Worm (Caenorhabditis elegans) whole organism, L2 larva: ENCODE results near the gene nhr-71.

Source experiments
- C34F6.9 ChIP-seq: fragments of 150-350 bp; optimal IDR thresholded peaks from 2 replicates; lab custom pipeline; 2014; ENCODE audit warnings: missing biosample characterization, missing genetic modification characterization
- F13H6.1 ChIP-seq: sonication (generic microtip); optimal IDR thresholded peaks from 2 replicates; lab custom pipeline; 2016; ENCODE audit warnings: missing genetic modification characterization, missing compliant biosample characterization
- R02D3.7 ChIP-seq: fragments of 150-350 bp; optimal IDR thresholded peaks from 2 replicates; lab custom pipeline; 2014; ENCODE audit warnings: missing biosample characterization, missing genetic modification characterization
- Y55F3AM.14 ChIP-seq: fragments of 200-800 bp; sonication (Bioruptor generic); optimal IDR thresholded peaks from 2 replicates; lab custom pipeline; 2018; ENCODE audit warnings: mild to moderate bottlenecking, missing genetic modification characterization, missing compliant biosample characterization
- ZK546.5 ChIP-seq: sonication (generic microtip); optimal IDR thresholded peaks from 2 replicates; lab custom pipeline; 2017; ENCODE audit warnings: missing biosample characterization, missing genetic modification characterization
- alr-1 ChIP-seq: fragments of 150-350 bp; optimal IDR thresholded peaks from 2 replicates; lab custom pipeline; 2014; ENCODE audit warnings: missing biosample characterization, missing genetic modification characterization
- aly-2 ChIP-seq: fragments of 150-350 bp; optimal IDR thresholded peaks from 2 replicates; lab custom pipeline; 2014; ENCODE audit warnings: missing biosample characterization, missing genetic modification characterization
- ama-1 ChIP-seq: fragments of 150-350 bp; optimal IDR thresholded peaks from 2 replicates; lab custom pipeline; 2018; ENCODE audit warnings: inconsistent platforms
- blmp-1 ChIP-seq: sonication (generic microtip); optimal IDR thresholded peaks from 2 replicates; lab custom pipeline; 2017; ENCODE audit warnings: missing genetic modification characterization, mild to moderate bottlenecking, missing compliant biosample characterization, antibody characterized with exemption, moderate library complexity; ENCODE audit not compliant: insufficient read depth
- crh-2 ChIP-seq: sonication (generic microtip); optimal IDR thresholded peaks from 2 replicates; lab custom pipeline; 2017; ENCODE audit warnings: missing biosample characterization, missing genetic modification characterization
- dmd-4 ChIP-seq: sonication (generic microtip); optimal IDR thresholded peaks from 2 replicates; lab custom pipeline; 2017; ENCODE audit warnings: missing biosample characterization, missing genetic modification characterization
- egl-27 ChIP-seq: sonication (generic microtip); optimal IDR thresholded peaks from 3 replicates; lab custom pipeline; 2017; ENCODE audit warnings: missing biosample characterization, missing genetic modification reagents, missing genetic modification characterization
- elt-1 ChIP-seq: fragments of 150-350 bp; optimal IDR thresholded peaks from 2 replicates; lab custom pipeline; 2014; ENCODE audit warnings: missing biosample characterization, missing genetic modification characterization
- elt-3 ChIP-seq: sonication (generic microtip); optimal IDR thresholded peaks from 2 replicates; lab custom pipeline; 2017; ENCODE audit warnings: missing biosample characterization, missing genetic modification characterization
- fos-1 ChIP-seq: fragments of 150-350 bp; optimal IDR thresholded peaks from 2 replicates; lab custom pipeline; 2014; ENCODE audit warnings: missing biosample characterization, missing genetic modification characterization
- gmeb-1 ChIP-seq: fragments of 150-350 bp; optimal IDR thresholded peaks from 2 replicates; lab custom pipeline; 2014; ENCODE audit warnings: missing biosample characterization, missing genetic modification characterization
- lin-11 ChIP-seq: fragments of 150-350 bp; sonication (generic microtip); optimal IDR thresholded peaks from 2 replicates; lab custom pipeline; 2014; ENCODE audit warnings: missing biosample characterization, missing genetic modification characterization, inconsistent platforms, mixed read lengths
- lin-13 ChIP-seq: fragments of 150-350 bp; optimal IDR thresholded peaks from 2 replicates; lab custom pipeline; 2014; ENCODE audit warnings: missing biosample characterization, missing genetic modification reagents, missing genetic modification characterization
- lin-39 ChIP-seq: fragments of 150-350 bp; optimal IDR thresholded peaks from 2 replicates; lab custom pipeline; 2014; ENCODE audit warnings: missing biosample characterization, missing genetic modification reagents, missing genetic modification characterization
- mdl-1 ChIP-seq, 2 experiments: fragments of 150-350 bp in 1 of 2; sonication (generic microtip) in 1 of 2; optimal IDR thresholded peaks; 2 replicates each; lab custom pipeline; 2017; ENCODE audit warnings: missing biosample characterization in 2 of 2, missing genetic modification characterization in 2 of 2
- nhr-10 ChIP-seq: sonication (generic microtip); optimal IDR thresholded peaks from 2 replicates; lab custom pipeline; 2017; ENCODE audit warnings: missing biosample characterization, missing genetic modification characterization
- nhr-11 ChIP-seq: fragments of 150-350 bp; optimal IDR thresholded peaks from 2 replicates; lab custom pipeline; 2014; ENCODE audit warnings: missing biosample characterization, missing genetic modification characterization
- nhr-12 ChIP-seq: fragments of 150-350 bp; optimal IDR thresholded peaks from 2 replicates; lab custom pipeline; 2014; ENCODE audit warnings: missing biosample characterization, missing genetic modification characterization
- nhr-129 ChIP-seq: fragments of 150-350 bp; optimal IDR thresholded peaks from 2 replicates; lab custom pipeline; 2014; ENCODE audit warnings: missing biosample characterization, missing genetic modification characterization
- nhr-21 ChIP-seq: fragments of 150-350 bp; optimal IDR thresholded peaks from 2 replicates; lab custom pipeline; 2014; ENCODE audit warnings: missing biosample characterization, missing genetic modification characterization
- nhr-23 ChIP-seq: fragments of 150-350 bp; optimal IDR thresholded peaks from 2 replicates; lab custom pipeline; 2014; ENCODE audit warnings: missing biosample characterization, missing genetic modification reagents, missing genetic modification characterization
- nhr-25 ChIP-seq: fragments of 150-350 bp; sonication (generic microtip); optimal IDR thresholded peaks from 3 replicates; lab custom pipeline; 2014; ENCODE audit warnings: missing biosample characterization, missing genetic modification characterization
- nhr-6 ChIP-seq: fragments of 150-350 bp; optimal IDR thresholded peaks from 2 replicates; lab custom pipeline; 2014; ENCODE audit warnings: missing biosample characterization, missing genetic modification characterization
- nhr-77 ChIP-seq: fragments of 150-350 bp; optimal IDR thresholded peaks from 2 replicates; lab custom pipeline; 2014; ENCODE audit warnings: missing biosample characterization, missing genetic modification characterization
- sem-4 ChIP-seq: fragments of 150-350 bp; optimal IDR thresholded peaks from 2 replicates; lab custom pipeline; 2014; ENCODE audit warnings: missing biosample characterization, missing genetic modification reagents, missing genetic modification characterization
- skn-1 ChIP-seq: sonication (generic microtip); optimal IDR thresholded peaks from 2 replicates; lab custom pipeline; 2017; ENCODE audit warnings: missing biosample characterization, missing genetic modification characterization
- sma-3 ChIP-seq: sonication (generic microtip); optimal IDR thresholded peaks from 2 replicates; lab custom pipeline; 2016; ENCODE audit warnings: missing genetic modification reagents, missing genetic modification characterization, missing compliant biosample characterization
- snpc-4 ChIP-seq: fragments of 150-350 bp; optimal IDR thresholded peaks from 2 replicates; lab custom pipeline; 2014; ENCODE audit warnings: missing biosample characterization, missing genetic modification characterization
- unc-39 ChIP-seq: fragments of 150-350 bp; optimal IDR thresholded peaks from 2 replicates; lab custom pipeline; 2014; ENCODE audit warnings: missing biosample characterization, missing genetic modification characterization
- unc-55 ChIP-seq: fragments of 150-350 bp; sonication (generic microtip); optimal IDR thresholded peaks from 3 replicates; lab custom pipeline; 2014; ENCODE audit warnings: missing biosample characterization, missing genetic modification reagents, missing genetic modification characterization
- unc-62 ChIP-seq: fragments of 150-350 bp; optimal IDR thresholded peaks from 2 replicates; lab custom pipeline; 2014; ENCODE audit warnings: missing biosample characterization, missing genetic modification reagents, missing genetic modification characterization
- zag-1 ChIP-seq: fragments of 150-350 bp; optimal IDR thresholded peaks from 2 replicates; lab custom pipeline; 2014; ENCODE audit warnings: missing biosample characterization, missing genetic modification characterization
- ztf-1 ChIP-seq: fragments of 200-800 bp; sonication (Bioruptor generic); conservative IDR thresholded peaks from 2 replicates; pipeline ENCODE4 v1.3.6; 2022; ENCODE audit warnings: missing genetic modification characterization, missing compliant biosample characterization
- ztf-11 ChIP-seq: sonication (generic microtip); optimal IDR thresholded peaks from 2 replicates; lab custom pipeline; 2017; ENCODE audit warnings: missing biosample characterization, missing genetic modification characterization
- ztf-4 ChIP-seq: fragments of 150-350 bp; optimal IDR thresholded peaks from 2 replicates; lab custom pipeline; 2014; ENCODE audit warnings: missing biosample characterization, missing genetic modification characterization

nhr-71 gene

ce11 chrX:13716313-13716712 is 30.8 kb upstream of the nhr-71 start (continued):
- no peak for TF ChIP-seq Y55F3AM.14 (GFP tag; lab: Kevin White, UChicago)
- TF ChIP-seq mdl-1 (tag; optimal IDR thresholded peaks at IDR 0.05; lab: Kevin White, UChicago) = no peak
- peak; percentile 23 for TF ChIP-seq fos-1
- peak; percentile 3 for TF ChIP-seq lin-13 (GFP tag; lab: Kevin White, UChicago)
- no peak for TF ChIP-seq sem-4 (tag; lab: Kevin White, UChicago)
- no peak for TF ChIP-seq nhr-11 (tag; lab: Kevin White, UChicago)

- TF ChIP-seq nhr-129 (tag; lab: Kevin White, UChicago) (no peak), elt-1 (tag; lab: Kevin White, UChicago) (no peak), sem-4 (tag; lab: Kevin White, UChicago) (no peak), Y55F3AM.14 (GFP tag; lab: Kevin White, UChicago) (no peak), fos-1 (peak; percentile 20), sma-3 (no peak)
These were observed 30.0 kb upstream of the nhr-71 start, which contains the start of gene shc-3 for ce11 chrX:13717053-13717671. Gene shc-3 (plus strand): TSS chrX:13717536.

ce11 chrX:13722821-13723220 is 24.3 kb upstream of the nhr-71 start, which contains the start of gene poml-1:
Gene poml-1 (minus strand): TSS chrX:13722921.
- TF ChIP-seq skn-1 = no peak
- TF ChIP-seq fos-1 = no peak
- no peak for TF ChIP-seq zag-1
- TF ChIP-seq lin-39 (tag; lab: Kevin White, UChicago) = no peak
- TF ChIP-seq nhr-12 = no peak
- TF ChIP-seq unc-39 (tag; lab: Kevin White, UChicago) = no peak
- no peak for TF ChIP-seq nhr-23 (tag; lab: Kevin White, UChicago)
- no peak for TF ChIP-seq ZK546.5 (tag; lab: Kevin White, UChicago)
- TF ChIP-seq sem-4 (tag; lab: Kevin White, UChicago) = no peak
- TF ChIP-seq ztf-11 (tag; lab: Kevin White, UChicago) = no peak
- TF ChIP-seq alr-1 (tag; lab: Kevin White, UChicago) = no peak
- no peak for TF ChIP-seq nhr-6
- TF ChIP-seq F13H6.1 (tag; lab: Kevin White, UChicago) = no peak
- no peak for TF ChIP-seq nhr-10 (tag; lab: Kevin White, UChicago)
- no peak for TF ChIP-seq nhr-129 (tag; lab: Kevin White, UChicago)
- no peak for TF ChIP-seq elt-3
- TF ChIP-seq dmd-4 (tag; lab: Kevin White, UChicago) = no peak
- TF ChIP-seq R02D3.7 (tag; lab: Kevin White, UChicago) = no peak
- TF ChIP-seq, all 48 proteins: peak for 0

DNA sequence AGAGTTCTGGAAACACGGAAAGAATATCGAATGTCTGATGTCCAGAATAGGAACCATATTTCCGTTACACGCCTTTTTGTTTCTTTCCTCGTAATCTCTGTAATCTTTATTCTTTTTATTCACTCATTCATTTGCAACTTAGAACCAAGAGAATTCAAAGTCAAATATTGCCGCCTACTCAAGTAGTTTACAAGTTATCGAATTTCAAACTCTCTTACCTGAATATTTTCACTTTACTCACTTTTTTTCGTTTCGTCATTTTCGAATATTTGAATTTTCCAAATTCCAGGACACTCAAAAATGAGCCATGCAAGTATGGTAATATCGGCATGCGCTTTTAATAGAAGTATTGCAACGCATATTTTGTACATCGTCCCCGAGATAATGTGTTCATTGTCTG is 22.8 kb upstream of the nhr-71 start, which contains the start of gene K11E4.6:
Gene K11E4.6 (plus strand): TSS at position 301 of the 400 bp plus-strand sequence.
- TF ChIP-seq lin-11 (tag; lab: Kevin White, UChicago) (no peak), crh-2 (tag; lab: Kevin White, UChicago) (no peak), blmp-1 (no peak)

DNA sequence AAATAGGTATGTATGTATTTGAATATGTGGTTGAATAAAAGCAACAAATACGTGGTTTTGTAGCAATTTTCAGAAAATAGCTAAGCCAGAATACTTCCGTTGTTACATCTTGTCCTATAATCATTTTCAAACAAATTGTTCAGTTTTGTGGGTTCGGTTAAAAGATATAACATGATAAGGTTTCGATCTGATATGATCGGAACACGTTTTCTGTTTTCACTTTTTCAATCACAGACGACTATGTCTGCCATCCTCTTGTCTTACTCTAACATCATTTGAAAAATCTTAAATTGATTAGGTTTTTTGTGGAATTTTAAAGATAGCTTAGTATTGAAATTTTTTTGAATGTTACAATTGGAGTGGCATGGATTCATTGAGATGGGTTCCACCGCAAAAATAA is 20.8 kb upstream of the nhr-71 start:
- TF ChIP-seq crh-2 (tag; lab: Kevin White, UChicago) (no peak), nhr-129 (tag; lab: Kevin White, UChicago) (no peak), nhr-12 (no peak), blmp-1 (peak; percentile 80), nhr-10 (tag; lab: Kevin White, UChicago) (no peak), nhr-6 (no peak), nhr-25 (tag; lab: Kevin White, UChicago) (no peak), fos-1 (no peak)

ce11 chrX:13726874-13727343 is 20.2 kb upstream of the nhr-71 start, which contains the start of gene pix-1:
Gene pix-1 (plus strand): TSS chrX:13727293.
- no peak for TF ChIP-seq lin-39 (tag; lab: Kevin White, UChicago)
- no peak for TF ChIP-seq alr-1 (tag; lab: Kevin White, UChicago)
- peak; percentile 17 for TF ChIP-seq nhr-21
- peak; percentile 69 for TF ChIP-seq unc-55 (GFP tag; lab: Kevin White, UChicago)
- no peak for TF ChIP-seq ztf-1 (GFP tag; lab: Robert Waterston, UW)
- TF ChIP-seq C34F6.9 (tag; lab: Kevin White, UChicago) = peak; percentile 68
- peak; percentile 70 for TF ChIP-seq crh-2 (tag; lab: Kevin White, UChicago)
- TF ChIP-seq sma-3 = peak; percentile 55
- no peak for TF ChIP-seq ZK546.5 (tag; lab: Kevin White, UChicago)
- no peak for TF ChIP-seq nhr-23 (tag; lab: Kevin White, UChicago)
- TF ChIP-seq aly-2 = no peak
- peak; percentile 77 for TF ChIP-seq F13H6.1 (tag; lab: Kevin White, UChicago)
- TF ChIP-seq snpc-4 (tag; lab: Kevin White, UChicago) = peak; percentile 64
- peak; percentile 53 for TF ChIP-seq nhr-25 (tag; lab: Kevin White, UChicago)
- TF ChIP-seq egl-27 (tag; lab: Kevin White, UChicago) = peak; percentile 50
- peak; percentile 13 for TF ChIP-seq ztf-4
- no peak for TF ChIP-seq nhr-77 (tag; lab: Kevin White, UChicago)
- TF ChIP-seq unc-62 = no peak
- no peak for TF ChIP-seq ztf-11 (tag; lab: Kevin White, UChicago)
- peak; percentile 66 for TF ChIP-seq nhr-129 (tag; lab: Kevin White, UChicago)
- peak; percentile 45 for TF ChIP-seq gmeb-1 (tag; lab: Kevin White, UChicago)
- TF ChIP-seq skn-1 = no peak
- TF ChIP-seq elt-3 = no peak
- peak; percentile 62 for TF ChIP-seq lin-13 (GFP tag; lab: Kevin White, UChicago)
- TF ChIP-seq blmp-1 = no peak
- TF ChIP-seq ama-1 (lab: Kevin White, UChicago) = no peak
- no peak for TF ChIP-seq elt-1 (tag; lab: Kevin White, UChicago)
